Worm (Caenorhabditis elegans) whole organism, L1 larva: Measurements from ENCODE around the gene odd-1.
A peak's percentile ranks its signal among the peaks of the same experiment; 100 is the strongest.

ENCODE experiments used
- nhr-90 ChIP-seq: sonication (generic microtip); optimal IDR thresholded peaks from 2 replicates; lab custom pipeline; 2016; ENCODE audit warnings: mild to moderate bottlenecking, missing genetic modification characterization, missing compliant biosample characterization; ENCODE audit not compliant: poor library complexity
- unc-30 ChIP-seq: sonication (generic microtip); optimal IDR thresholded peaks from 2 replicates; lab custom pipeline; 2017; ENCODE audit warnings: missing biosample characterization, missing genetic modification characterization
- unc-62 ChIP-seq: fragments of 150-350 bp; optimal IDR thresholded peaks from 2 replicates; lab custom pipeline; 2014; ENCODE audit warnings: missing biosample characterization, missing genetic modification reagents, missing genetic modification characterization

DNA sequence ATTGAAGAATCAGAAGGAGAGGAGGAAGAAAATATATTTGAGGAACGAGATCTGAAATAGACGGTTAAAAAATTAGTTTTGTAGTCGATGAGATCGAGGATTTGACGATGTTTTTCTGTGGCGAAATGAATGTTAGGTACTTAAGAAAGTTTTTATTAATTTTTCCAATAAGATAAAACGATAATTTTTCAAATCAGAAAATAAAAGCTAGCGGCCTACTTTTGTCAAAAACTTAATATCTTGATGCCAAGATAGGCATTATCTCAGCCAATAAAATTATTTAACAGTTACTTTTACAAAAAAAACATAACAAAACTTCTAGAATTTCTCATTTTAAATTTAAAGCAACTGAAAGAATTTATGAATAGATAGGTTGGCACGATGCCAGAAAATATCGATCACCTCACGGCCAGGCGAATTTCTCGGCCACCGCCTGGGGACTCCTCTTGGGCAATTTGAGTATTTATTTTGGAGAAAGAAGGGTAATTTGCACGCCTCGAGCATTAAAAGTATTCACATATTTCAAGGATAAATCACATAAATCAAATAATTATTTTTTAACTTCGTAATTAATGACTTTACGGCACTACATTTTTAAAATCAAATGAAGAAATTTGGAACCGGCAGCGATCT lies 20.3 kb upstream of the odd-1 start, which contains the start of gene fubl-2:
- peak; percentile 72 for TF ChIP-seq nhr-90
- TF ChIP-seq unc-62 (GFP tag; lab: Kevin White, UChicago): no peak
- TF ChIP-seq unc-30 (tag; lab: Kevin White, UChicago): no peak
